Worm (Caenorhabditis elegans) whole organism, L2 larva: ENCODE data around the gene cyp-44A1.

Experiments
- ceh-82 ChIP-seq: fragments of 150-350 bp; optimal IDR thresholded peaks from 2 replicates; lab custom pipeline; 2014; ENCODE audit warnings: missing biosample characterization, missing genetic modification characterization
- egl-27 ChIP-seq: sonication (generic microtip); optimal IDR thresholded peaks from 3 replicates; lab custom pipeline; 2017; ENCODE audit warnings: missing biosample characterization, missing genetic modification reagents, missing genetic modification characterization
- fos-1 ChIP-seq: fragments of 150-350 bp; optimal IDR thresholded peaks from 2 replicates; lab custom pipeline; 2014; ENCODE audit warnings: missing biosample characterization, missing genetic modification characterization
- sem-4 ChIP-seq: fragments of 150-350 bp; optimal IDR thresholded peaks from 2 replicates; lab custom pipeline; 2014; ENCODE audit warnings: missing biosample characterization, missing genetic modification reagents, missing genetic modification characterization
- zag-1 ChIP-seq: fragments of 150-350 bp; optimal IDR thresholded peaks from 2 replicates; lab custom pipeline; 2014; ENCODE audit warnings: missing biosample characterization, missing genetic modification characterization

- TF ChIP-seq zag-1 (no peak), sem-4 (tag; lab: Kevin White, UChicago) (no peak), egl-27 (tag; lab: Kevin White, UChicago) (no peak), ceh-82 (tag; lab: Kevin White, UChicago) (no peak), fos-1 (tag; lab: Kevin White, UChicago) (peak; percentile 11)
Observed at ce11 chrII:5544145-5544515, 40.3 kb downstream of the cyp-44A1 start.
